Worm (Caenorhabditis elegans): Measurements from ENCODE around the gene ints-2.

DNA sequence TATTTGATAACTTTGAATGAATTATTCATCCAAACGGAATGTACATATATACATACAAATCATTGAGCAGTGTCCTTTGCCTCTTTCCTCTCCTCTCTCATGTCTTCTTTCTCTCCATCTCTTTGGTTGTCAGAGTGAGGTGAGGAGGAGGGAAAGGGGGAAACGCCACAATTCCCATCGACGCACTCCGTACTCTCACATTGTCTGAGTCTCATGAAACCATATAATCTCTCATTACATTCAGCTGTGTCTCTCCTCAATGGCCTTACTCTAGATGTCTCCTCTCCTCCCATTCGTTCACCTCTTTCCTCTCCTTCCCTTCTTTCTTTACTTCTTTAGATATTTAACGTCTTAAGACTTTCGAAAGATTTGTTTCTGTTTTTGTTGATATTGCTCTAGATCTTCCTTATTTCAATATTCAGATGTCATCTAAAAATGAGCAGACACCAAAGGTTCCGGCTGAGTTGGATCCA lies 7.8 kb upstream of the ints-2 start, which contains the start of gene ceh-74:
- TF ChIP-seq tab-1 (GFP tag; IDR thresholded peaks at IDR 0.05) (no peak), ztf-29 (GFP tag; IDR thresholded peaks at IDR 0.05) (no peak), med-1 (GFP tag; optimal IDR thresholded peaks at IDR 0.05; ENCODE audit: insufficient read depth) (no peak), flt-1 (GFP tag; IDR thresholded peaks at IDR 0.05) (no peak), ztf-23 (GFP tag; IDR thresholded peaks at IDR 0.05) (no peak), cog-1 (tag; optimal IDR thresholded peaks at IDR 0.05) (no peak), klf-2 (GFP tag; conservative IDR thresholded peaks at IDR 0.05) (no peak), T22C8.4 (GFP tag; IDR thresholded peaks at IDR 0.05) (no peak), ref-1 (GFP tag; conservative IDR thresholded peaks at IDR 0.05) (no peak)

Data from whole organism, midembryonic.